Fruit fly (Drosophila melanogaster) whole organism, embryonic: ENCODE results near the gene CG32573.

ENCODE experiments used
- CG10979 ChIP-seq: fragments of 200-800 bp; sonication (Bioruptor generic); optimal IDR thresholded peaks from 2 replicates; lab custom pipeline; 2018; ENCODE audit warnings: missing biosample characterization, mild to moderate bottlenecking, missing genetic modification characterization, moderate library complexity
- CG12219 ChIP-seq: fragments of 200-800 bp; sonication (Bioruptor generic); optimal IDR thresholded peaks from 3 replicates; lab custom pipeline; 2018; ENCODE audit warnings: missing biosample characterization, mild to moderate bottlenecking, missing genetic modification characterization
- CG14860 ChIP-seq: fragments of 200-800 bp; sonication (Bioruptor generic); IDR thresholded peaks from 3 replicates; pipeline ENCODE4 v1.3.6; 2022; ENCODE audit warnings: missing biosample characterization, missing genetic modification characterization; ENCODE audit not compliant: partially characterized antibody
- CG17829 ChIP-seq: fragments of 200-800 bp; optimal IDR thresholded peaks from 2 replicates; lab custom pipeline; 2019; ENCODE audit warnings: missing biosample characterization, mild to moderate bottlenecking, missing genetic modification characterization, moderate library complexity
- CG18011 ChIP-seq: fragments of 200-800 bp; sonication (Bioruptor generic); optimal IDR thresholded peaks from 2 replicates; lab custom pipeline; 2017; ENCODE audit warnings: missing biosample characterization, missing genetic modification characterization, mild to moderate bottlenecking, moderate library complexity, missing genotype
- CG2712 ChIP-seq: fragments of 200-800 bp; optimal IDR thresholded peaks from 3 replicates; lab custom pipeline; 2019; ENCODE audit warnings: missing biosample characterization, mild to moderate bottlenecking, missing genetic modification characterization, moderate library complexity
- CG2889 ChIP-seq: fragments of 200-800 bp; sonication (Bioruptor generic); IDR thresholded peaks from 3 replicates; pipeline ENCODE4 v1.3.6; 2022; ENCODE audit warnings: missing biosample characterization, missing genetic modification characterization
- CG3065 ChIP-seq: fragments of 200-800 bp; sonication (Bioruptor generic); optimal IDR thresholded peaks from 2 replicates; lab custom pipeline; 2016; ENCODE audit warnings: missing biosample characterization, missing genetic modification characterization
- CG32772 ChIP-seq: fragments of 200-800 bp; sonication (Bioruptor generic); IDR thresholded peaks from 2 replicates; pipeline ENCODE4 v1.3.6; 2022; ENCODE audit warnings: missing biosample characterization, missing genetic modification characterization
- CG34376 ChIP-seq: fragments of 200-800 bp; sonication (Bioruptor generic); optimal IDR thresholded peaks from 2 replicates; lab custom pipeline; 2018; ENCODE audit warnings: missing biosample characterization, mild to moderate bottlenecking, missing genetic modification characterization
- CG3995 ChIP-seq: fragments of 200-800 bp; sonication (Bioruptor generic); optimal IDR thresholded peaks from 3 replicates; lab custom pipeline; 2016; ENCODE audit warnings: missing biosample characterization, missing genetic modification characterization
- CG5245 ChIP-seq: fragments of 200-800 bp; sonication (Bioruptor generic); optimal IDR thresholded peaks from 3 replicates; lab custom pipeline; 2016; ENCODE audit warnings: missing biosample characterization, missing genetic modification characterization
- CG6765 ChIP-seq: fragments of 200-800 bp; sonication (Bioruptor generic); optimal IDR thresholded peaks from 3 replicates; lab custom pipeline; 2017; ENCODE audit warnings: missing biosample characterization, mild to moderate bottlenecking, missing genetic modification characterization
- CG7928 ChIP-seq: fragments of 200-800 bp; sonication (Bioruptor generic); optimal IDR thresholded peaks from 2 replicates; lab custom pipeline; 2017; ENCODE audit warnings: missing biosample characterization, mild to moderate bottlenecking, missing genetic modification characterization
- CG8765 ChIP-seq: fragments of 200-800 bp; sonication (Bioruptor generic); IDR thresholded peaks from 2 replicates; pipeline ENCODE4 v1.3.6; 2022; ENCODE audit warnings: missing biosample characterization, missing genetic modification characterization
- CTCF ChIP-seq: fragments of 200-800 bp; sonication (Bioruptor generic); optimal IDR thresholded peaks from 2 replicates; lab custom pipeline; 2017; ENCODE audit warnings: missing biosample characterization, mild to moderate bottlenecking, missing genetic modification characterization, moderate library complexity
- D ChIP-seq, 2 experiments: fragments of 200-800 bp in 1 of 2; fragments of >200 bp in 1 of 2; sonication (Bioruptor generic) in 1 of 2; optimal IDR thresholded peaks; 2 replicates in 1 of 2; 3 replicates in 1 of 2; lab custom pipeline; 2017; ENCODE audit warnings: mild to moderate bottlenecking in 1 of 2, missing biosample characterization in 1 of 2, missing genetic modification characterization in 1 of 2, missing genetic modification reagents in 1 of 2
- Dek ChIP-seq: fragments of 200-800 bp; sonication (Bioruptor generic); optimal IDR thresholded peaks from 3 replicates; lab custom pipeline; 2019; ENCODE audit warnings: missing biosample characterization, mild to moderate bottlenecking, missing genetic modification characterization, moderate library complexity
- Gug ChIP-seq: fragments of 200-800 bp; sonication (Bioruptor generic); IDR thresholded peaks from 4 replicates; pipeline ENCODE4 v1.3.6; 2022; ENCODE audit warnings: missing biosample characterization, missing genetic modification characterization
- HHEX ChIP-seq: fragments of 200-800 bp; sonication (Bioruptor generic); optimal IDR thresholded peaks from 3 replicates; lab custom pipeline; 2017; ENCODE audit warnings: missing biosample characterization, mild to moderate bottlenecking, missing genetic modification characterization, missing genetic modification reagents
- HLH4C ChIP-seq: fragments of 200-800 bp; sonication (Bioruptor generic); IDR thresholded peaks from 3 replicates; pipeline ENCODE4 v1.3.6; 2022; ENCODE audit warnings: missing biosample characterization, missing genetic modification characterization; ENCODE audit not compliant: partially characterized antibody
- Hmr ChIP-seq: fragments of 200-800 bp; sonication (Bioruptor generic); optimal IDR thresholded peaks from 3 replicates; lab custom pipeline; 2017; ENCODE audit warnings: mild to moderate bottlenecking, missing biosample characterization, missing genetic modification reagents, missing genetic modification characterization
- Hr39 ChIP-seq: fragments of >200 bp; optimal IDR thresholded peaks from 2 replicates; lab custom pipeline; 2017
- Hr51 ChIP-seq, 2 experiments: fragments of 200-800 bp; sonication (Bioruptor generic); optimal IDR thresholded peaks; 2 replicates in 1 of 2; 3 replicates in 1 of 2; lab custom pipeline; 2016 to 2018; ENCODE audit warnings: missing biosample characterization in 2 of 2, missing genetic modification characterization in 2 of 2, mild to moderate bottlenecking in 1 of 2, moderate library complexity in 1 of 2
- Lhr ChIP-seq: fragments of 200-800 bp; sonication (Bioruptor generic); optimal IDR thresholded peaks from 3 replicates; lab custom pipeline; 2017; ENCODE audit warnings: mild to moderate bottlenecking, missing biosample characterization, missing genetic modification reagents, missing genetic modification characterization
- NC2α ChIP-seq: fragments of 200-800 bp; sonication (Bioruptor generic); optimal IDR thresholded peaks from 2 replicates; lab custom pipeline; 2016; ENCODE audit warnings: missing biosample characterization, missing genetic modification characterization
- Oaz ChIP-seq: fragments of 200-800 bp; sonication (Bioruptor generic); IDR thresholded peaks from 2 replicates; pipeline ENCODE4 v1.3.6; 2022; ENCODE audit warnings: missing biosample characterization, missing genetic modification characterization
- Sin3A ChIP-seq: fragments of >200 bp; optimal IDR thresholded peaks from 2 replicates; lab custom pipeline; 2018
- amos ChIP-seq: fragments of 200-800 bp; sonication (Bioruptor generic); IDR thresholded peaks from 2 replicates; pipeline ENCODE4 v1.3.6; 2022; ENCODE audit warnings: missing biosample characterization, missing genetic modification characterization; ENCODE audit not compliant: partially characterized antibody
- aop ChIP-seq: fragments of 200-800 bp; sonication (Bioruptor generic); IDR thresholded peaks from 2 replicates; pipeline ENCODE4 v1.3.6; 2022; ENCODE audit warnings: missing biosample characterization, missing genetic modification characterization
- bigmax ChIP-seq: fragments of 200-800 bp; sonication (Bioruptor generic); optimal IDR thresholded peaks from 2 replicates; lab custom pipeline; 2018; ENCODE audit warnings: missing biosample characterization, mild to moderate bottlenecking, missing genetic modification characterization
- caup ChIP-seq: fragments of 200-800 bp; sonication (Bioruptor generic); optimal IDR thresholded peaks from 3 replicates; lab custom pipeline; 2017; ENCODE audit warnings: missing biosample characterization, mild to moderate bottlenecking, missing genetic modification characterization, moderate library complexity; ENCODE audit not compliant: severe bottlenecking
- cg ChIP-seq: fragments of 200-800 bp; sonication (Bioruptor generic); optimal IDR thresholded peaks from 3 replicates; lab custom pipeline; 2019; ENCODE audit warnings: missing biosample characterization, mild to moderate bottlenecking, missing genetic modification characterization, moderate library complexity
- fru ChIP-seq: fragments of >200 bp; optimal IDR thresholded peaks from 2 replicates; lab custom pipeline; 2017
- grau ChIP-seq: fragments of 200-800 bp; optimal IDR thresholded peaks from 3 replicates; lab custom pipeline; 2019; ENCODE audit warnings: missing biosample characterization, mild to moderate bottlenecking, missing genetic modification characterization, moderate library complexity
- kni ChIP-seq: fragments of 200-800 bp; sonication (Bioruptor generic); optimal IDR thresholded peaks from 3 replicates; lab custom pipeline; 2017; ENCODE audit warnings: mild to moderate bottlenecking, missing biosample characterization, missing genetic modification reagents, missing genetic modification characterization
- mld ChIP-seq: fragments of 200-800 bp; sonication (Bioruptor generic); IDR thresholded peaks from 3 replicates; pipeline ENCODE4 v1.3.6; 2022; ENCODE audit warnings: missing biosample characterization, missing genetic modification characterization; ENCODE audit not compliant: partially characterized antibody
- pb ChIP-seq: fragments of 200-800 bp; sonication (Bioruptor generic); optimal IDR thresholded peaks from 3 replicates; lab custom pipeline; 2016; ENCODE audit warnings: missing biosample characterization, missing genetic modification characterization
- psq ChIP-seq: fragments of 200-800 bp; sonication (Bioruptor generic); optimal IDR thresholded peaks from 2 replicates; lab custom pipeline; 2017; ENCODE audit warnings: missing biosample characterization, missing genetic modification characterization
- rib ChIP-seq: fragments of 200-800 bp; sonication (Bioruptor generic); IDR thresholded peaks from 2 replicates; pipeline ENCODE4 v1.3.6; 2022; ENCODE audit warnings: missing biosample characterization, missing genetic modification characterization
- row ChIP-seq: fragments of 200-800 bp; sonication (Bioruptor generic); IDR thresholded peaks from 3 replicates; pipeline ENCODE4 v1.3.6; 2022; ENCODE audit warnings: missing biosample characterization, missing genetic modification characterization
- shn ChIP-seq: fragments of 200-800 bp; sonication (Bioruptor generic); optimal IDR thresholded peaks from 3 replicates; lab custom pipeline; 2016; ENCODE audit warnings: missing biosample characterization, missing genetic modification characterization
- sim ChIP-seq: fragments of 200-800 bp; sonication (Bioruptor generic); IDR thresholded peaks from 2 replicates; pipeline ENCODE4 v1.3.6; 2022; ENCODE audit warnings: missing biosample characterization, missing genetic modification characterization
- sima ChIP-seq: fragments of 200-800 bp; sonication (Bioruptor generic); optimal IDR thresholded peaks from 2 replicates; lab custom pipeline; 2016; ENCODE audit warnings: missing biosample characterization, missing genetic modification characterization
- sr ChIP-seq: fragments of 200-800 bp; sonication (Bioruptor generic); IDR thresholded peaks from 3 replicates; pipeline ENCODE4 v1.3.6; 2022; ENCODE audit warnings: missing biosample characterization, missing genetic modification characterization
- sug ChIP-seq: fragments of 200-800 bp; optimal IDR thresholded peaks from 2 replicates; lab custom pipeline; 2019; ENCODE audit warnings: missing biosample characterization, mild to moderate bottlenecking, missing genetic modification characterization, moderate library complexity
- tna ChIP-seq: fragments of 200-800 bp; sonication (Bioruptor generic); IDR thresholded peaks from 2 replicates; pipeline ENCODE4 v1.3.6; 2022; ENCODE audit warnings: missing biosample characterization, missing genetic modification characterization; ENCODE audit not compliant: partially characterized antibody
- wek ChIP-seq: fragments of 200-800 bp; sonication (Bioruptor generic); optimal IDR thresholded peaks from 3 replicates; lab custom pipeline; 2018; ENCODE audit warnings: missing biosample characterization, mild to moderate bottlenecking, missing genetic modification characterization, moderate library complexity
- zfh2 ChIP-seq: fragments of 200-800 bp; sonication (Bioruptor generic); optimal IDR thresholded peaks from 2 replicates; lab custom pipeline; 2016; ENCODE audit warnings: missing biosample characterization, missing genetic modification characterization

CG32573 gene

DNA sequence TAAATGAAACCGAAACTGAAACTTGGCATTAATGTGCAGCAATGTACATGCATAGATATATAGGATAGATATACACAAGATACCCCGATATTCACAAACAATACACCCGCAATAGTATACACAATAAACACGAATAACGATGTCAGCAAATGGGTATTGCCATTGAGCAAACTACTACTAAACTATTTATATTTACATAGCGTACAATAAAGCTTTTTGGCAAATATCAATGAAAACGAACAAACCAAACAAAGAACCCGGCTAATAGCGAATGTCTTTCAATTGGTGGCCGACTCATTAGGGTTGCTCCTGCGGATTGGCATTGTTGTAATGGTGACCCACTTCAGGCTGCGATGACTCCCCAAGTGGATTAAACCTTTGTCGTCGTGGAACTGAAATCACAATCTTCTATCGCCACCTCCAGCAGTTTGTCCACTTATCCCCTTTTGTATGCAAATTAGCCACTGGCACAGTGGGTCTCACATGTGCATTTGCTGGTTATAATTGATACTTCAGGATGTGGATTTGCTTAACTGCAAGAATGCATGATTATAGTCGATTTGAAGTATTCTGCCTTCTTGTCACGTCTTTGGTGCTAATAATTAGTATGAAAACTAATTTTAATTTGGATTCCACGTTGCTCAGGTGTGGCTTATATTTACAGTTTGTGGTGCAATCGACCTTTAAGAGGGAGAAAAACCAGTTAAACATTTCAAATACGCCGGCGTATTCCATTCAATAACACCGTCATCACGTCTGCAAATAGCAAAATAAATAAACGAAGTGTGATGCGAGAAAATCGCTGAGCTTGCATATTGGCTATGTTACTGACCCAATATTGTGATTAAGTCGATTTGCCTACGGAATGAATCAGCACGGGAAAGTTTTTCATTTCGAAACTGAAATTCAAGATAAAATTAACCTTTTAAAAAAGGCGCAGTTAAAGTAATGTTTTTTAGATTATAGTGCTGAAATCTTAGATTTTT is 805 bp upstream of the CG32573 start (continued):
- TF ChIP-seq rib (0 out of 2 replicates have a peak, but pooled peaks have one; percentile 22), CG3065 (no peak), grau (peak; percentile 26), tna (GFP tag; lab: Robert Waterston, UW) (no peak), CG2889 (GFP tag; lab: Robert Waterston, UW) (no peak), NC2α (GFP tag; lab: Kevin White, UChicago) (no peak), Hmr (GFP tag; lab: Kevin White, UChicago) (peak; percentile 27), Gug (GFP tag; lab: Robert Waterston, UW) (no peak), aop (no peak), CG17829 (tag; lab: Kevin White, UChicago) (no peak), CG10979 (tag; lab: Kevin White, UChicago) (no peak), CTCF (GFP tag; lab: Kevin White, UChicago) (peak; percentile 22), CG18011 (GFP tag; lab: Kevin White, UChicago) (no peak), wek (GFP tag; lab: Kevin White, UChicago) (no peak), shn (no peak), CG3995 (GFP tag; lab: Kevin White, UChicago) (no peak), sim (GFP tag; lab: Robert Waterston, UW) (0 out of 2 replicates have a peak, but pooled peaks have one; percentile 14), mld (GFP tag; lab: Robert Waterston, UW) (no peak), CG14860 (GFP tag; lab: Robert Waterston, UW) (no peak), sr (GFP tag; lab: Robert Waterston, UW) (0 out of 3 replicates have a peak, but pooled peaks have one; percentile 22), Sin3A (lab: Kevin White, UChicago) (no peak), Lhr (GFP tag; lab: Kevin White, UChicago) (no peak), Hr51 (GFP tag; optimal IDR thresholded peaks at IDR 0.05; lab: Kevin White, UChicago) (peak in 1 of 2 experiments; percentile 59), Hr39 (lab: Kevin White, UChicago) (no peak), Oaz (peak; percentile 73), D (optimal IDR thresholded peaks at IDR 0.05; lab: Kevin White, UChicago) (no peak), D (GFP tag; optimal IDR thresholded peaks at IDR 0.05; lab: Kevin White, UChicago) (no peak), CG7928 (GFP tag; lab: Kevin White, UChicago) (no peak), sug (tag; lab: Kevin White, UChicago) (peak; percentile 25), sima (GFP tag; lab: Kevin White, UChicago) (no peak), CG12219 (no peak), CG8765 (no peak), cg (GFP tag; lab: Kevin White, UChicago) (no peak), fru (lab: Kevin White, UChicago) (no peak), row (GFP tag; lab: Robert Waterston, UW) (peak; percentile 54), kni (no peak), psq (no peak), zfh2 (GFP tag; lab: Kevin White, UChicago) (no peak), CG6765 (GFP tag; lab: Kevin White, UChicago) (no peak), pb (peak; percentile 75), CG34376 (GFP tag; lab: Kevin White, UChicago) (no peak), amos (GFP tag; lab: Robert Waterston, UW) (no peak), bigmax (GFP tag; lab: Kevin White, UChicago) (no peak), CG32772 (GFP tag; lab: Robert Waterston, UW) (peak; percentile 42; the same call in 1 of the 2 replicates), HHEX (GFP tag; lab: Kevin White, UChicago) (no peak), HLH4C (GFP tag; lab: Robert Waterston, UW) (no peak), Dek (tag; lab: Kevin White, UChicago) (no peak), CG5245 (no peak), CG2712 (tag; lab: Kevin White, UChicago) (peak; percentile 15), caup (GFP tag; lab: Kevin White, UChicago) (no peak)
